Worm (Caenorhabditis elegans) whole organism, late embryonic: ENCODE measurements around the gene T25G12.6.

ENCODE experiments used
- ama-1 ChIP-seq: fragments of 150-350 bp; optimal IDR thresholded peaks from 2 replicates; lab custom pipeline; 2014
- fkh-10 ChIP-seq: fragments of 150-350 bp; optimal IDR thresholded peaks from 2 replicates; lab custom pipeline; 2014; ENCODE audit warnings: missing biosample characterization, missing genetic modification reagents, missing genetic modification characterization
- pros-1 ChIP-seq: fragments of 150-350 bp; optimal IDR thresholded peaks from 2 replicates; lab custom pipeline; 2014; ENCODE audit warnings: missing biosample characterization, missing genetic modification reagents, missing genetic modification characterization
- ztf-16 ChIP-seq: sonication (generic microtip); optimal IDR thresholded peaks from 2 replicates; lab custom pipeline; 2017; ENCODE audit warnings: missing genetic modification characterization, missing compliant biosample characterization

DNA sequence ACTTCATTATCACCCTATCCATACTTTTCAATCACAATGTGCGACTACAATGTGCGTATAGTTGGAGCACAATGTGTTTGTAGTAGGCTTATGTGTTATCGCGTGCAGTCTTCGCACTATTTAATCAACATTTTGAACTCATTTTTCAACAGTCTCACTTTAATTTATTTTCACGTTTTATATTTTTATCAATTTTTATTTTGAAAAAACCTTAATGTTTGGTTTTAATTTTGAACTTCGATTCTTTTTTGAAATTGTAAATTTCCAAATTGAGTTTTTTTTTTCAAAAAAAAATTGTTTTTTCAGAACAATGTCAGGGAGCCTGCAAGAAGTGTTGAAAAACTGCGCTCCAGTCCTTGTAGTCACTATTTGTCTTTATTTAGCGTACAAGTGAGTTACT lies 13.0 kb upstream of the T25G12.6 start, which contains the start of gene T25G12.13:
- no peak for TF ChIP-seq ztf-16 (tag; lab: Kevin White, UChicago)
- TF ChIP-seq ama-1 (lab: Kevin White, UChicago) = no peak
- no peak for TF ChIP-seq pros-1 (tag; lab: Kevin White, UChicago)
- TF ChIP-seq fkh-10 (GFP tag; lab: Kevin White, UChicago) = no peak
